Fruit fly (Drosophila melanogaster) whole organism, prepupa: Measurements from ENCODE around the gene Cyp4ac3.

Experiments used
- Blimp-1 ChIP-seq: fragments of 200-800 bp; sonication (Bioruptor generic); optimal IDR thresholded peaks from 3 replicates; lab custom pipeline; 2017; ENCODE audit warnings: missing biosample characterization, missing genetic modification characterization, mild to moderate bottlenecking, moderate library complexity, missing genetic modification reagents
- CG10631 ChIP-seq: fragments of 200-800 bp; sonication (Bioruptor generic); optimal IDR thresholded peaks from 2 replicates; lab custom pipeline; 2016; ENCODE audit warnings: missing biosample characterization, missing genetic modification characterization
- CG10669 ChIP-seq: fragments of 200-800 bp; sonication (Bioruptor generic); optimal IDR thresholded peaks from 3 replicates; lab custom pipeline; 2018; ENCODE audit warnings: missing biosample characterization, mild to moderate bottlenecking, missing genetic modification characterization, moderate library complexity
- CG11294 ChIP-seq: fragments of 200-800 bp; sonication (Bioruptor generic); IDR thresholded peaks from 2 replicates; pipeline ENCODE4 v1.3.6; 2022; ENCODE audit warnings: missing biosample characterization, missing genetic modification characterization
- CG11762 ChIP-seq: fragments of 200-800 bp; sonication (Bioruptor generic); optimal IDR thresholded peaks from 3 replicates; lab custom pipeline; 2016; ENCODE audit warnings: missing biosample characterization, missing genetic modification characterization; ENCODE audit not compliant: insufficient read depth
- CG11902 ChIP-seq: fragments of 200-800 bp; sonication (Bioruptor generic); optimal IDR thresholded peaks from 3 replicates; lab custom pipeline; 2016; ENCODE audit warnings: missing biosample characterization, missing genetic modification characterization
- CG15336 ChIP-seq: fragments of 200-800 bp; sonication (Bioruptor generic); IDR thresholded peaks from 2 replicates; pipeline ENCODE4 v1.3.6; 2022; ENCODE audit warnings: missing biosample characterization, missing genetic modification characterization
- CG1621 ChIP-seq: fragments of 200-800 bp; sonication (Bioruptor generic); optimal IDR thresholded peaks from 3 replicates; lab custom pipeline; 2018; ENCODE audit warnings: missing biosample characterization, mild to moderate bottlenecking, missing genetic modification characterization
- CG16779 ChIP-seq: fragments of 200-800 bp; sonication (Bioruptor generic); optimal IDR thresholded peaks from 3 replicates; lab custom pipeline; 2017; ENCODE audit warnings: missing biosample characterization, mild to moderate bottlenecking, missing genetic modification characterization
- CG3032 ChIP-seq: fragments of 200-800 bp; optimal IDR thresholded peaks from 2 replicates; lab custom pipeline; 2019; ENCODE audit warnings: missing biosample characterization, mild to moderate bottlenecking, missing genetic modification characterization, moderate library complexity
- CG31627 ChIP-seq: fragments of 200-800 bp; sonication (Bioruptor generic); optimal IDR thresholded peaks from 3 replicates; lab custom pipeline; 2016; ENCODE audit warnings: missing biosample characterization, missing genetic modification characterization
- CG32006 ChIP-seq: fragments of 200-800 bp; sonication (Bioruptor generic); optimal IDR thresholded peaks from 3 replicates; lab custom pipeline; 2017; ENCODE audit warnings: missing biosample characterization, mild to moderate bottlenecking, missing genetic modification characterization
- CG34406 ChIP-seq: fragments of 200-800 bp; sonication (Bioruptor generic); optimal IDR thresholded peaks from 3 replicates; lab custom pipeline; 2016; ENCODE audit warnings: missing biosample characterization, missing genetic modification characterization
- CG3919 ChIP-seq: fragments of 200-800 bp; sonication (Bioruptor generic); optimal IDR thresholded peaks from 3 replicates; lab custom pipeline; 2016; ENCODE audit warnings: missing biosample characterization, missing genetic modification characterization
- CG4318 ChIP-seq: fragments of 200-800 bp; sonication (Bioruptor generic); optimal IDR thresholded peaks from 3 replicates; lab custom pipeline; 2017; ENCODE audit warnings: missing biosample characterization, mild to moderate bottlenecking, missing genetic modification characterization
- CG6163 ChIP-seq: fragments of 200-800 bp; sonication (Bioruptor generic); IDR thresholded peaks from 3 replicates; pipeline ENCODE4 v1.3.6; 2022; ENCODE audit warnings: missing biosample characterization, missing genetic modification characterization
- CG6276 ChIP-seq: fragments of 200-800 bp; sonication (Bioruptor generic); optimal IDR thresholded peaks from 2 replicates; lab custom pipeline; 2017; ENCODE audit warnings: missing biosample characterization, mild to moderate bottlenecking, missing genetic modification characterization
- CG6792 ChIP-seq: fragments of 200-800 bp; sonication (Bioruptor generic); optimal IDR thresholded peaks from 3 replicates; lab custom pipeline; 2016; ENCODE audit warnings: missing biosample characterization, missing genetic modification characterization
- CG6808 ChIP-seq: fragments of 200-800 bp; sonication (Bioruptor generic); optimal IDR thresholded peaks from 3 replicates; lab custom pipeline; 2017; ENCODE audit warnings: missing biosample characterization, missing genetic modification characterization, mild to moderate bottlenecking, moderate library complexity, missing genetic modification reagents
- CG6854 ChIP-seq: fragments of 200-800 bp; sonication (Bioruptor generic); optimal IDR thresholded peaks from 2 replicates; lab custom pipeline; 2017; ENCODE audit warnings: missing biosample characterization, mild to moderate bottlenecking, missing genetic modification characterization
- CG7368 ChIP-seq: fragments of 200-800 bp; sonication (Bioruptor generic); optimal IDR thresholded peaks from 3 replicates; lab custom pipeline; 2016; ENCODE audit warnings: missing biosample characterization, missing genetic modification characterization
- CG8119 ChIP-seq: fragments of 200-800 bp; sonication (Bioruptor generic); IDR thresholded peaks from 3 replicates; pipeline ENCODE4 v1.3.6; 2022; ENCODE audit warnings: missing biosample characterization, missing genetic modification characterization
- CG8319 ChIP-seq: fragments of 200-800 bp; sonication (Bioruptor generic); optimal IDR thresholded peaks from 3 replicates; lab custom pipeline; 2016; ENCODE audit warnings: missing biosample characterization, missing genetic modification characterization
- CG8632 ChIP-seq: fragments of 200-800 bp; sonication (Bioruptor generic); optimal IDR thresholded peaks from 3 replicates; lab custom pipeline; 2016; ENCODE audit warnings: missing biosample characterization, missing genetic modification characterization
- CG9139 ChIP-seq: fragments of 200-800 bp; sonication (Bioruptor generic); optimal IDR thresholded peaks from 3 replicates; lab custom pipeline; 2017; ENCODE audit warnings: missing biosample characterization, mild to moderate bottlenecking, missing genetic modification characterization
- Eip75B ChIP-seq: fragments of 200-800 bp; sonication (Bioruptor generic); optimal IDR thresholded peaks from 3 replicates; lab custom pipeline; 2016; ENCODE audit warnings: missing biosample characterization, missing genetic modification characterization
- Eip78C ChIP-seq: fragments of 200-800 bp; sonication (Bioruptor generic); peaks from one replicate; lab custom pipeline; 2016; ENCODE audit warnings: missing biosample characterization, missing genetic modification characterization
- Eip93F ChIP-seq: fragments of 200-800 bp; sonication (Bioruptor generic); optimal IDR thresholded peaks from 2 replicates; lab custom pipeline; 2016; ENCODE audit warnings: missing biosample characterization, mild to moderate bottlenecking, missing genetic modification characterization
- Ets96B ChIP-seq: fragments of 200-800 bp; optimal IDR thresholded peaks from 2 replicates; lab custom pipeline; 2019; ENCODE audit warnings: missing biosample characterization, mild to moderate bottlenecking, missing genetic modification characterization, moderate library complexity
- Gug ChIP-seq: fragments of 200-800 bp; sonication (Bioruptor generic); IDR thresholded peaks from 2 replicates; pipeline ENCODE4 v1.3.6; 2022; ENCODE audit warnings: missing biosample characterization, missing genetic modification characterization
- Hr38 ChIP-seq: sonication (Bioruptor generic); optimal IDR thresholded peaks from 2 replicates; lab custom pipeline; 2016; ENCODE audit warnings: missing biosample characterization, missing genetic modification characterization
- Hr4 ChIP-seq: fragments of 200-800 bp; sonication (Bioruptor generic); optimal IDR thresholded peaks from 3 replicates; lab custom pipeline; 2016; ENCODE audit warnings: missing biosample characterization, missing genetic modification characterization
- Lpt ChIP-seq: fragments of 200-800 bp; sonication (Bioruptor generic); optimal IDR thresholded peaks from 3 replicates; lab custom pipeline; 2016; ENCODE audit warnings: missing biosample characterization, missing genetic modification characterization
- Met ChIP-seq: fragments of 200-800 bp; sonication (Bioruptor generic); optimal IDR thresholded peaks from 3 replicates; lab custom pipeline; 2016; ENCODE audit warnings: missing biosample characterization, missing genetic modification characterization
- Smox ChIP-seq: fragments of 200-800 bp; sonication (Bioruptor generic); optimal IDR thresholded peaks from 3 replicates; lab custom pipeline; 2016; ENCODE audit warnings: missing biosample characterization, missing genetic modification characterization
- Sox102F ChIP-seq: fragments of 200-800 bp; sonication (Bioruptor generic); optimal IDR thresholded peaks from 2 replicates; lab custom pipeline; 2016; ENCODE audit warnings: missing biosample characterization, mild to moderate bottlenecking, missing genetic modification characterization
- Sox14 ChIP-seq: fragments of 200-800 bp; sonication (Bioruptor generic); optimal IDR thresholded peaks from 3 replicates; lab custom pipeline; 2016; ENCODE audit warnings: missing biosample characterization, missing genetic modification characterization
- Sox15 ChIP-seq: fragments of 200-800 bp; sonication (Bioruptor generic); optimal IDR thresholded peaks from 3 replicates; lab custom pipeline; 2016; ENCODE audit warnings: missing biosample characterization, missing genetic modification characterization
- acj6 ChIP-seq: fragments of 200-800 bp; sonication (Bioruptor generic); optimal IDR thresholded peaks from 3 replicates; lab custom pipeline; 2016; ENCODE audit warnings: missing biosample characterization, missing genetic modification characterization
- cyc ChIP-seq: fragments of 200-800 bp; sonication (Bioruptor generic); optimal IDR thresholded peaks from 3 replicates; lab custom pipeline; 2016; ENCODE audit warnings: missing biosample characterization, missing genetic modification characterization
- dac ChIP-seq: fragments of 200-800 bp; sonication (Bioruptor generic); optimal IDR thresholded peaks from 2 replicates; lab custom pipeline; 2017; ENCODE audit warnings: missing biosample characterization, mild to moderate bottlenecking, missing genetic modification characterization
- dsx ChIP-seq: fragments of 200-800 bp; optimal IDR thresholded peaks from 3 replicates; lab custom pipeline; 2019; ENCODE audit warnings: missing biosample characterization, mild to moderate bottlenecking, missing genetic modification characterization, moderate library complexity; ENCODE audit not compliant: poor library complexity, severe bottlenecking
- eg ChIP-seq: fragments of 200-800 bp; sonication (Bioruptor generic); IDR thresholded peaks from 3 replicates; pipeline ENCODE4 v1.3.6; 2022; ENCODE audit warnings: missing biosample characterization, missing genetic modification characterization
- esn ChIP-seq: fragments of 200-800 bp; sonication (Bioruptor generic); optimal IDR thresholded peaks from 2 replicates; lab custom pipeline; 2016; ENCODE audit warnings: missing biosample characterization, mild to moderate bottlenecking, missing genetic modification characterization, moderate library complexity
- fd59A ChIP-seq: fragments of 200-800 bp; sonication (Bioruptor generic); optimal IDR thresholded peaks from 2 replicates; lab custom pipeline; 2017; ENCODE audit warnings: missing biosample characterization, mild to moderate bottlenecking, missing genetic modification characterization, missing genetic modification reagents
- lz ChIP-seq: fragments of 200-800 bp; sonication (Bioruptor generic); optimal IDR thresholded peaks from 3 replicates; lab custom pipeline; 2016; ENCODE audit warnings: missing biosample characterization, missing genetic modification characterization
- net ChIP-seq: fragments of 200-800 bp; sonication (Bioruptor generic); optimal IDR thresholded peaks from 3 replicates; lab custom pipeline; 2016; ENCODE audit warnings: missing biosample characterization, missing genetic modification characterization
- pdm3 ChIP-seq: fragments of 200-800 bp; sonication (Bioruptor generic); optimal IDR thresholded peaks from 3 replicates; lab custom pipeline; 2016; ENCODE audit warnings: missing biosample characterization, missing genetic modification characterization
- salr ChIP-seq, 2 experiments: fragments of 200-800 bp; sonication (Bioruptor generic); optimal IDR thresholded peaks; 3 replicates each; lab custom pipeline; 2016 to 2018; ENCODE audit warnings: missing biosample characterization in 2 of 2, missing genetic modification characterization in 2 of 2, mild to moderate bottlenecking in 1 of 2
- spab ChIP-seq: fragments of 200-800 bp; sonication (Bioruptor generic); optimal IDR thresholded peaks from 2 replicates; lab custom pipeline; 2017; ENCODE audit warnings: missing biosample characterization, mild to moderate bottlenecking, missing genetic modification characterization, missing genetic modification reagents
- svp ChIP-seq: fragments of 200-800 bp; sonication (Bioruptor generic); peaks from one replicate; lab custom pipeline; 2016; ENCODE audit warnings: missing biosample characterization, missing genetic modification characterization
- topi ChIP-seq: fragments of 200-800 bp; sonication (Bioruptor generic); optimal IDR thresholded peaks from 3 replicates; lab custom pipeline; 2016; ENCODE audit warnings: missing biosample characterization, missing genetic modification characterization

Cyp4ac3 gene

dm6 chr2L:5252399-5253030 is 15.8 kb upstream of the Cyp4ac3 start:
- TF ChIP-seq Hr4, result no peak
- TF ChIP-seq CG4318 (GFP tag; lab: Kevin White, UChicago), result no peak
- no peak for TF ChIP-seq CG1621 (tag; lab: Kevin White, UChicago)
- peak; percentile 91 for TF ChIP-seq svp (GFP tag; lab: Kevin White, UChicago)
- no peak for TF ChIP-seq CG11294 (GFP tag; lab: Robert Waterston, UW)
- peak; percentile 62 for TF ChIP-seq CG6792 (GFP tag; lab: Kevin White, UChicago)
- peak; percentile 66 for TF ChIP-seq dsx (GFP tag; lab: Kevin White, UChicago)
- TF ChIP-seq cyc (GFP tag; lab: Kevin White, UChicago), result peak; percentile 55
- TF ChIP-seq dac (GFP tag; lab: Kevin White, UChicago), result no peak
- peak; percentile 33 for TF ChIP-seq CG3919 (GFP tag; lab: Kevin White, UChicago)
- TF ChIP-seq pdm3 (GFP tag; lab: Kevin White, UChicago), result peak; percentile 60
- no peak for TF ChIP-seq Hr38 (GFP tag; lab: Kevin White, UChicago)
- no peak for TF ChIP-seq CG11902 (GFP tag; lab: Kevin White, UChicago)
- TF ChIP-seq salr (GFP tag; optimal IDR thresholded peaks at IDR 0.05; lab: Kevin White, UChicago), result peak in 1 of 2 experiments; percentile 48
- peak; percentile 0 for TF ChIP-seq CG16779 (tag; lab: Kevin White, UChicago)
- no peak for TF ChIP-seq CG6163 (GFP tag; lab: Robert Waterston, UW)
- TF ChIP-seq CG9139, result peak; percentile 19
- TF ChIP-seq eg (GFP tag; lab: Robert Waterston, UW), result no peak
- TF ChIP-seq esn (GFP tag; lab: Kevin White, UChicago), result peak; percentile 85
- TF ChIP-seq Eip93F (GFP tag; lab: Kevin White, UChicago), result peak; percentile 43
- peak; percentile 74 for TF ChIP-seq CG3032 (tag; lab: Kevin White, UChicago)
- peak; percentile 70 for TF ChIP-seq fd59A (GFP tag; lab: Kevin White, UChicago)
- TF ChIP-seq CG6276 (GFP tag; lab: Kevin White, UChicago), result no peak
- peak; percentile 67 for TF ChIP-seq CG6808 (GFP tag; lab: Kevin White, UChicago)
- TF ChIP-seq Sox15 (GFP tag; lab: Kevin White, UChicago), result no peak
- TF ChIP-seq Eip78C (GFP tag; lab: Kevin White, UChicago), result peak; percentile 91
- TF ChIP-seq CG7368 (GFP tag; lab: Kevin White, UChicago), result peak; percentile 23
- peak; percentile 75 for TF ChIP-seq Smox (GFP tag; lab: Kevin White, UChicago)
- no peak for TF ChIP-seq CG11762 (GFP tag; lab: Kevin White, UChicago)
- 0 out of 3 replicates have a peak, but pooled peaks have one; percentile 15 for TF ChIP-seq CG8119 (GFP tag; lab: Robert Waterston, UW)
- peak; percentile 71 for TF ChIP-seq lz (GFP tag; lab: Kevin White, UChicago)
- peak; percentile 73 for TF ChIP-seq CG10631 (GFP tag; lab: Kevin White, UChicago)
- no peak for TF ChIP-seq CG15336 (GFP tag; lab: Robert Waterston, UW)
- TF ChIP-seq CG34406, result peak; percentile 51
- peak; percentile 74 for TF ChIP-seq Ets96B (tag; lab: Kevin White, UChicago)
- no peak for TF ChIP-seq Lpt (GFP tag; lab: Kevin White, UChicago)
- no peak for TF ChIP-seq CG8319 (GFP tag; lab: Kevin White, UChicago)
- peak; percentile 32 for TF ChIP-seq Blimp-1 (GFP tag; lab: Kevin White, UChicago)
- TF ChIP-seq Sox102F, result peak; percentile 76
- TF ChIP-seq CG31627 (GFP tag; lab: Kevin White, UChicago), result peak; percentile 69
- TF ChIP-seq Gug (GFP tag; lab: Robert Waterston, UW), result no peak
- peak; percentile 61 for TF ChIP-seq CG10669 (GFP tag; lab: Kevin White, UChicago)
- TF ChIP-seq Sox14, result peak; percentile 63
- peak; percentile 2 for TF ChIP-seq CG32006 (GFP tag; lab: Kevin White, UChicago)
- peak; percentile 52 for TF ChIP-seq CG8632 (GFP tag; lab: Kevin White, UChicago)
- peak; percentile 17 for TF ChIP-seq net (GFP tag; lab: Kevin White, UChicago)
- peak; percentile 82 for TF ChIP-seq Met (GFP tag; lab: Kevin White, UChicago)
- peak; percentile 76 for TF ChIP-seq topi (GFP tag; lab: Kevin White, UChicago)
- TF ChIP-seq acj6 (GFP tag; lab: Kevin White, UChicago), result peak; percentile 65
- TF ChIP-seq Eip75B, result peak; percentile 65
- TF ChIP-seq CG6854 (GFP tag; lab: Kevin White, UChicago), result no peak
- TF ChIP-seq spab (GFP tag; lab: Kevin White, UChicago), result peak; percentile 52
